Fruit fly (Drosophila melanogaster): ENCODE data around the gene Sdr.
A peak's percentile ranks its signal among the peaks of the same experiment; 100 is the strongest.

Sdr gene

dm6 chr3R:14898280-14898756 lies 20.1 kb upstream of the Sdr start, which contains the start of the genes Nup93-2 and CG3817 (continued):
- TF ChIP-seq CG30431 (GFP tag; optimal IDR thresholded peaks at IDR 0.05) (peak; percentile 24), org-1 (GFP tag; optimal IDR thresholded peaks at IDR 0.05) (peak; percentile 36), gsb-n (tag; optimal IDR thresholded peaks at IDR 0.05) (no peak), CG33213 (GFP tag; optimal IDR thresholded peaks at IDR 0.05) (peak; percentile 13), ATbp (GFP tag; optimal IDR thresholded peaks at IDR 0.05) (peak; percentile 5), crc (GFP tag; optimal IDR thresholded peaks at IDR 0.05) (peak; percentile 31), schlank (tag; optimal IDR thresholded peaks at IDR 0.05) (no peak), esg (GFP tag; conservative IDR thresholded peaks at IDR 0.05) (no peak), CG6272 (GFP tag; IDR thresholded peaks at IDR 0.05) (peak; percentile 81), amos (GFP tag; IDR thresholded peaks at IDR 0.05; ENCODE audit: partially characterized antibody) (peak; percentile 66), CG1024 (GFP tag; IDR thresholded peaks at IDR 0.05) (no peak; the same call in 1 of the 2 replicates), CG18476 (GFP tag; optimal IDR thresholded peaks at IDR 0.05) (no peak), stwl (tag; optimal IDR thresholded peaks at IDR 0.05) (peak; percentile 81), so (GFP tag; IDR thresholded peaks at IDR 0.05) (no peak), fd64A (GFP tag; optimal IDR thresholded peaks at IDR 0.05) (no peak), gro (GFP tag; optimal IDR thresholded peaks at IDR 0.05) (peak; percentile 8), CG17359 (tag; optimal IDR thresholded peaks at IDR 0.05) (peak; percentile 33), tin (GFP tag; optimal IDR thresholded peaks at IDR 0.05) (peak; percentile 45), Oli (tag; optimal IDR thresholded peaks at IDR 0.05) (no peak), CG18619 (GFP tag; optimal IDR thresholded peaks at IDR 0.05) (peak; percentile 40), Sry-β (GFP tag; optimal IDR thresholded peaks at IDR 0.05) (no peak), jumu (GFP tag; optimal IDR thresholded peaks at IDR 0.05) (peak; percentile 44), NFAT (GFP tag; IDR thresholded peaks at IDR 0.05) (peak; percentile 58; the same call in 1 of the 2 replicates), jing (GFP tag; optimal IDR thresholded peaks at IDR 0.05) (no peak), CG4328 (GFP tag; optimal IDR thresholded peaks at IDR 0.05) (peak; percentile 45), CG6175 (GFP tag; IDR thresholded peaks at IDR 0.05) (0 out of 3 replicates have a peak, but pooled peaks have one; percentile 33), CG11504 (tag; optimal IDR thresholded peaks at IDR 0.05) (peak; percentile 34), fd102C (GFP tag; optimal IDR thresholded peaks at IDR 0.05) (no peak), Nf-YC (tag; optimal IDR thresholded peaks at IDR 0.05) (peak; percentile 72), CG32772 (GFP tag; IDR thresholded peaks at IDR 0.05) (peak; percentile 74), ash1 (GFP tag; optimal IDR thresholded peaks at IDR 0.05) (no peak), peb (GFP tag; IDR thresholded peaks at IDR 0.05) (no peak), crol (GFP tag; IDR thresholded peaks at IDR 0.05) (no peak), CG17829 (tag; optimal IDR thresholded peaks at IDR 0.05) (peak; percentile 80), Deaf1 (tag; optimal IDR thresholded peaks at IDR 0.05) (peak; percentile 13), ro (GFP tag; IDR thresholded peaks at IDR 0.05) (no peak), prd (optimal IDR thresholded peaks at IDR 0.05) (no peak), prd (GFP tag; IDR thresholded peaks at IDR 0.05) (peak; percentile 82), scrt (GFP tag; optimal IDR thresholded peaks at IDR 0.05) (peak; percentile 13), CG34422 (GFP tag; IDR thresholded peaks at IDR 0.05) (peak; percentile 71; the same call in 1 of the 3 replicates), Ravus (GFP tag; IDR thresholded peaks at IDR 0.05) (no peak), CG4360 (GFP tag; IDR thresholded peaks at IDR 0.05) (no peak), abd-A (tag; optimal IDR thresholded peaks at IDR 0.05) (no peak), chinmo (GFP tag; IDR thresholded peaks at IDR 0.05; ENCODE audit: partially characterized antibody) (no peak), pho (GFP tag; optimal IDR thresholded peaks at IDR 0.05) (no peak), ssp (GFP tag; IDR thresholded peaks at IDR 0.05) (peak; percentile 73), ci (GFP tag; IDR thresholded peaks at IDR 0.05) (peak; percentile 38; the same call in 1 of the 3 replicates), br (optimal IDR thresholded peaks at IDR 0.05) (no peak), ind (GFP tag; optimal IDR thresholded peaks at IDR 0.05) (peak; percentile 69), CG16815 (GFP tag; optimal IDR thresholded peaks at IDR 0.05) (peak; percentile 20), CG32532 (GFP tag; IDR thresholded peaks at IDR 0.05) (peak; percentile 78), bbx (GFP tag; IDR thresholded peaks at IDR 0.05; ENCODE audit: partially characterized antibody) (peak; percentile 75)

All from whole organism, embryonic.